Worm (Caenorhabditis elegans) whole organism, midembryonic: ENCODE data around the gene memi-1.

Source experiments
- flt-1 ChIP-seq: fragments of 200-800 bp; sonication (Bioruptor generic); IDR thresholded peaks from 2 replicates; pipeline ENCODE4 v1.3.6; 2022; ENCODE audit warnings: missing genetic modification characterization, missing compliant biosample characterization
- med-1 ChIP-seq: sonication (generic microtip); optimal IDR thresholded peaks from 2 replicates; lab custom pipeline; 2017; ENCODE audit warnings: missing genetic modification characterization, mild to moderate bottlenecking, missing compliant biosample characterization, antibody characterized with exemption, missing genetic modification reagents; ENCODE audit not compliant: insufficient read depth

DNA sequence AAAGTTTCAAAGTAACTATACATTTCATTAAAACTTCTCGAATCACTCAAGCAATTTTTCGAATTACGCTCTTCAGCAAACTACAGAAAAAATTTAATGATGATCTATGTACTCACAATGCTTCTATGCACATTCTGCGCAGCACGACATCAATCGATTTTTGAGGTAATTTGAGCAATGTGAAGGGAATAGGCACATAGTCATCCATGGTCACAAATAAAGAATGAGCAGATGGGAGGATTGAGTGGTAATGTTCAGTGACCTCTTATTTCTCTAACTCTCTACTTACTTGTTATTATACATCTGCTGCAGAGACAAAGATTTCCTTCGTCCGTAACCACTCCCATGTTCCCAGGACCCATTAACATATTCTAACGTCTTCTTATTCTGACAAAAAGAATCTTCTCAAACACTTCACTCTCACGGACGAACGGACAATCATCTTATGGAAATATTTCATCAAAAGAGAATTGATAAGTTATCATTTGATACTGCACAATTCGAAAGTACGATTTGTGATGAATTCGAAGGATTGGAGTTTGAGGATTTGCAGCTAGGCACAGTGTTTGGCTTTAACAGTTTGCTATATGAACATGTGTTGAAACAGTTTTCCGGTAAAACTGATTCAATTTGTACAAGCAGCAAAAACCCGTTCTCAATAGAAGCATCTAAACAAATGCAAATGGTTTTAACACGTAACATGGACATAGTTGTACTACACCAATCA, 4.1 kb downstream of the memi-1 start, which contains the start of the genes fbxb-77 and Y17G9B.11:
- no peak for TF ChIP-seq flt-1 (GFP tag; lab: Robert Waterston, UW)
- no peak for TF ChIP-seq med-1 (GFP tag; lab: Kevin White, UChicago)
